Fruit fly (Drosophila melanogaster) whole organism, embryonic: ENCODE measurements around the gene CG31777.

Source experiments
- Abd-B ChIP-seq: fragments of 200-800 bp; sonication (Bioruptor generic); optimal IDR thresholded peaks from 2 replicates; lab custom pipeline; 2018; ENCODE audit warnings: missing biosample characterization, mild to moderate bottlenecking, missing genetic modification characterization, moderate library complexity
- Aef1 ChIP-seq: fragments of 200-800 bp; sonication (Bioruptor generic); IDR thresholded peaks from 3 replicates; pipeline ENCODE4 v1.3.6; 2022; ENCODE audit warnings: missing biosample characterization, missing genetic modification characterization
- Atf3 ChIP-seq: fragments of 200-800 bp; sonication (Bioruptor generic); optimal IDR thresholded peaks from 3 replicates; lab custom pipeline; 2016; ENCODE audit warnings: missing biosample characterization, missing genetic modification characterization
- BEAF-32 ChIP-seq: fragments of 200-800 bp; sonication (Bioruptor generic); optimal IDR thresholded peaks from 3 replicates; lab custom pipeline; 2017; ENCODE audit warnings: missing biosample characterization, missing genetic modification characterization, mild to moderate bottlenecking, moderate library complexity, missing genetic modification reagents
- CG10209 ChIP-seq: fragments of 200-800 bp; sonication (Bioruptor generic); optimal IDR thresholded peaks from 3 replicates; lab custom pipeline; 2017; ENCODE audit warnings: missing biosample characterization, mild to moderate bottlenecking, missing genetic modification characterization, missing genetic modification reagents
- CG10267 ChIP-seq: fragments of 200-800 bp; sonication (Bioruptor generic); optimal IDR thresholded peaks from 2 replicates; lab custom pipeline; 2018; ENCODE audit warnings: missing biosample characterization, mild to moderate bottlenecking, missing genetic modification characterization, moderate library complexity
- CG12391 ChIP-seq: fragments of 200-800 bp; sonication (Bioruptor generic); optimal IDR thresholded peaks from 3 replicates; lab custom pipeline; 2018; ENCODE audit warnings: missing biosample characterization, mild to moderate bottlenecking, missing genetic modification characterization, moderate library complexity
- CG12659 ChIP-seq: fragments of 200-800 bp; sonication (Bioruptor generic); optimal IDR thresholded peaks from 3 replicates; lab custom pipeline; 2017; ENCODE audit warnings: mild to moderate bottlenecking, missing biosample characterization, missing genetic modification reagents, missing genetic modification characterization
- CG14050 ChIP-seq: fragments of 200-800 bp; sonication (Bioruptor generic); IDR thresholded peaks from 3 replicates; pipeline ENCODE4 v1.3.6; 2022; ENCODE audit warnings: missing biosample characterization, missing genetic modification characterization
- CG14710 ChIP-seq: fragments of 200-800 bp; sonication (Bioruptor generic); optimal IDR thresholded peaks from 3 replicates; lab custom pipeline; 2019; ENCODE audit warnings: missing biosample characterization, mild to moderate bottlenecking, missing genetic modification characterization, moderate library complexity
- CG15514 ChIP-seq: fragments of 200-800 bp; sonication (Bioruptor generic); optimal IDR thresholded peaks from 3 replicates; lab custom pipeline; 2017; ENCODE audit warnings: missing biosample characterization, missing genetic modification characterization, mild to moderate bottlenecking, moderate library complexity, missing genetic modification reagents
- CG17361 ChIP-seq: fragments of 200-800 bp; sonication (Bioruptor generic); IDR thresholded peaks from 3 replicates; pipeline ENCODE4 v1.3.6; 2022; ENCODE audit warnings: missing biosample characterization, missing genetic modification characterization
- CG17385 ChIP-seq: fragments of 200-800 bp; sonication (Bioruptor generic); optimal IDR thresholded peaks from 3 replicates; lab custom pipeline; 2018; ENCODE audit warnings: missing biosample characterization, mild to moderate bottlenecking, missing genetic modification characterization
- CG18011 ChIP-seq: fragments of 200-800 bp; sonication (Bioruptor generic); optimal IDR thresholded peaks from 2 replicates; lab custom pipeline; 2017; ENCODE audit warnings: missing biosample characterization, missing genetic modification characterization, mild to moderate bottlenecking, moderate library complexity, missing genotype
- CG2116 ChIP-seq: fragments of 200-800 bp; sonication (Bioruptor generic); optimal IDR thresholded peaks from 3 replicates; lab custom pipeline; 2018; ENCODE audit warnings: missing biosample characterization, mild to moderate bottlenecking, missing genetic modification characterization
- CG30431 ChIP-seq: fragments of 200-800 bp; sonication (Bioruptor generic); optimal IDR thresholded peaks from 2 replicates; lab custom pipeline; 2017; ENCODE audit warnings: missing biosample characterization, missing genetic modification characterization
- CG3065 ChIP-seq: fragments of 200-800 bp; sonication (Bioruptor generic); optimal IDR thresholded peaks from 2 replicates; lab custom pipeline; 2016; ENCODE audit warnings: missing biosample characterization, missing genetic modification characterization
- CG3847 ChIP-seq: fragments of 200-800 bp; sonication (Bioruptor generic); IDR thresholded peaks from 2 replicates; pipeline ENCODE4 v1.3.6; 2022; ENCODE audit warnings: missing biosample characterization, missing genetic modification characterization
- CG4282 ChIP-seq: fragments of 200-800 bp; sonication (Bioruptor generic); optimal IDR thresholded peaks from 2 replicates; lab custom pipeline; 2016; ENCODE audit warnings: missing biosample characterization, missing genetic modification characterization
- CG4617 ChIP-seq: fragments of 200-800 bp; sonication (Bioruptor generic); optimal IDR thresholded peaks from 3 replicates; lab custom pipeline; 2016; ENCODE audit warnings: missing biosample characterization, missing genetic modification characterization, borderline replicate concordance
- CG4854 ChIP-seq: fragments of 200-800 bp; sonication (Bioruptor generic); optimal IDR thresholded peaks from 2 replicates; lab custom pipeline; 2016; ENCODE audit warnings: missing biosample characterization, missing genetic modification characterization, inconsistent platforms
- CG6254 ChIP-seq: fragments of 200-800 bp; sonication (Bioruptor generic); optimal IDR thresholded peaks from 3 replicates; lab custom pipeline; 2017; ENCODE audit warnings: mild to moderate bottlenecking, missing biosample characterization, missing genetic modification reagents, missing genetic modification characterization
- CTCF ChIP-seq: fragments of 200-800 bp; sonication (Bioruptor generic); optimal IDR thresholded peaks from 2 replicates; lab custom pipeline; 2017; ENCODE audit warnings: missing biosample characterization, mild to moderate bottlenecking, missing genetic modification characterization, moderate library complexity
- CoRest ChIP-seq: fragments of 200-800 bp; sonication (Bioruptor generic); optimal IDR thresholded peaks from 3 replicates; lab custom pipeline; 2018; ENCODE audit warnings: missing biosample characterization, mild to moderate bottlenecking, missing genetic modification characterization, moderate library complexity
- Dll ChIP-seq: fragments of 200-800 bp; sonication (Bioruptor generic); IDR thresholded peaks from 4 replicates; pipeline ENCODE4 v1.3.6; 2022; ENCODE audit warnings: missing biosample characterization, missing genetic modification characterization; ENCODE audit not compliant: partially characterized antibody
- Dp ChIP-seq: fragments of 200-800 bp; sonication (Bioruptor generic); optimal IDR thresholded peaks from 2 replicates; lab custom pipeline; 2018; ENCODE audit warnings: missing biosample characterization, mild to moderate bottlenecking, missing genetic modification characterization, moderate library complexity
- Dref ChIP-seq: fragments of 200-800 bp; sonication (Bioruptor generic); IDR thresholded peaks from 2 replicates; pipeline ENCODE4 v1.3.6; 2022; ENCODE audit warnings: missing biosample characterization, missing genetic modification characterization
- E2f1 ChIP-seq: fragments of 200-800 bp; sonication (Bioruptor generic); IDR thresholded peaks from 2 replicates; pipeline ENCODE4 v1.3.6; 2022; ENCODE audit warnings: missing biosample characterization, missing genetic modification characterization
- E2f2 ChIP-seq: fragments of 200-800 bp; sonication (Bioruptor generic); IDR thresholded peaks from 2 replicates; pipeline ENCODE4 v1.3.6; 2022; ENCODE audit warnings: missing biosample characterization, missing genetic modification characterization
- Hsf ChIP-seq: fragments of 200-800 bp; sonication (Bioruptor generic); optimal IDR thresholded peaks from 3 replicates; lab custom pipeline; 2016; ENCODE audit warnings: missing biosample characterization, missing genetic modification characterization
- Lhr ChIP-seq: fragments of 200-800 bp; sonication (Bioruptor generic); optimal IDR thresholded peaks from 3 replicates; lab custom pipeline; 2017; ENCODE audit warnings: mild to moderate bottlenecking, missing biosample characterization, missing genetic modification reagents, missing genetic modification characterization
- MBD-R2 ChIP-seq: fragments of 200-800 bp; sonication (Bioruptor generic); IDR thresholded peaks from 2 replicates; pipeline ENCODE4 v1.3.6; 2022; ENCODE audit warnings: missing biosample characterization, missing genetic modification characterization
- Meics ChIP-seq: fragments of 200-800 bp; sonication (Bioruptor generic); optimal IDR thresholded peaks from 2 replicates; lab custom pipeline; 2017; ENCODE audit warnings: missing biosample characterization, mild to moderate bottlenecking, missing genetic modification characterization
- Nf-YC ChIP-seq: fragments of 200-800 bp; optimal IDR thresholded peaks from 3 replicates; lab custom pipeline; 2019; ENCODE audit warnings: missing biosample characterization, mild to moderate bottlenecking, missing genetic modification characterization, moderate library complexity
- Sox100B ChIP-seq: fragments of 200-800 bp; sonication (Bioruptor generic); optimal IDR thresholded peaks from 3 replicates; lab custom pipeline; 2018; ENCODE audit warnings: missing biosample characterization, mild to moderate bottlenecking, missing genetic modification characterization
- amos ChIP-seq: fragments of 200-800 bp; sonication (Bioruptor generic); IDR thresholded peaks from 2 replicates; pipeline ENCODE4 v1.3.6; 2022; ENCODE audit warnings: missing biosample characterization, missing genetic modification characterization; ENCODE audit not compliant: partially characterized antibody
- crp ChIP-seq, 2 experiments: fragments of 200-800 bp; sonication (Bioruptor generic); optimal IDR thresholded peaks; 2 replicates in 1 of 2; 3 replicates in 1 of 2; lab custom pipeline; 2017; ENCODE audit warnings: missing biosample characterization in 2 of 2, missing genetic modification characterization in 2 of 2, mild to moderate bottlenecking in 1 of 2, moderate library complexity in 1 of 2
- eve ChIP-seq, 2 experiments: fragments of >200 bp; optimal IDR thresholded peaks; 2 replicates each; lab custom pipeline; 2017; ENCODE audit warnings: missing biosample characterization in 2 of 2, missing genetic modification characterization in 2 of 2
- ewg ChIP-seq: fragments of 200-800 bp; sonication (Bioruptor generic); optimal IDR thresholded peaks from 3 replicates; lab custom pipeline; 2017; ENCODE audit warnings: mild to moderate bottlenecking, missing biosample characterization, missing genetic modification reagents, missing genetic modification characterization
- gfzf ChIP-seq: fragments of 200-800 bp; sonication (Bioruptor generic); optimal IDR thresholded peaks from 2 replicates; lab custom pipeline; 2016; ENCODE audit warnings: missing biosample characterization, mild to moderate bottlenecking, missing genetic modification characterization, moderate library complexity
- her ChIP-seq: fragments of 200-800 bp; sonication (Bioruptor generic); optimal IDR thresholded peaks from 2 replicates; lab custom pipeline; 2016; ENCODE audit warnings: missing biosample characterization, missing genetic modification characterization
- nmo ChIP-seq: fragments of 200-800 bp; sonication (Bioruptor generic); optimal IDR thresholded peaks from 2 replicates; lab custom pipeline; 2018; ENCODE audit warnings: missing biosample characterization, mild to moderate bottlenecking, missing genetic modification characterization, moderate library complexity
- phol ChIP-seq: fragments of 200-800 bp; sonication (Bioruptor generic); optimal IDR thresholded peaks from 3 replicates; lab custom pipeline; 2018; ENCODE audit warnings: missing biosample characterization, mild to moderate bottlenecking, missing genetic modification characterization, moderate library complexity
- pzg ChIP-seq: fragments of 200-800 bp; sonication (Bioruptor generic); optimal IDR thresholded peaks from 3 replicates; lab custom pipeline; 2018; ENCODE audit warnings: missing biosample characterization, mild to moderate bottlenecking, missing genetic modification characterization, moderate library complexity
- sd ChIP-seq: fragments of 200-800 bp; sonication (Bioruptor generic); optimal IDR thresholded peaks from 3 replicates; lab custom pipeline; 2018; ENCODE audit warnings: missing biosample characterization, mild to moderate bottlenecking, missing genetic modification characterization, moderate library complexity
- sens ChIP-seq: fragments of 200-800 bp; sonication (Bioruptor generic); peaks from one replicate; lab custom pipeline; 2016; ENCODE audit warnings: missing biosample characterization, missing genetic modification characterization
- slbo ChIP-seq: fragments of 200-800 bp; sonication (Bioruptor generic); IDR thresholded peaks from 2 replicates; pipeline ENCODE4 v1.3.6; 2022; ENCODE audit warnings: missing biosample characterization, missing genetic modification characterization
- sqz ChIP-seq: fragments of 200-800 bp; sonication (Bioruptor generic); optimal IDR thresholded peaks from 3 replicates; lab custom pipeline; 2018; ENCODE audit warnings: missing biosample characterization, mild to moderate bottlenecking, missing genetic modification characterization
- sug ChIP-seq: fragments of 200-800 bp; optimal IDR thresholded peaks from 2 replicates; lab custom pipeline; 2019; ENCODE audit warnings: missing biosample characterization, mild to moderate bottlenecking, missing genetic modification characterization, moderate library complexity
- vvl ChIP-seq: fragments of 200-800 bp; sonication (Bioruptor generic); IDR thresholded peaks from 2 replicates; pipeline ENCODE4 v1.3.6; 2022; ENCODE audit warnings: missing biosample characterization, missing genetic modification characterization

Gene CG31777

DNA sequence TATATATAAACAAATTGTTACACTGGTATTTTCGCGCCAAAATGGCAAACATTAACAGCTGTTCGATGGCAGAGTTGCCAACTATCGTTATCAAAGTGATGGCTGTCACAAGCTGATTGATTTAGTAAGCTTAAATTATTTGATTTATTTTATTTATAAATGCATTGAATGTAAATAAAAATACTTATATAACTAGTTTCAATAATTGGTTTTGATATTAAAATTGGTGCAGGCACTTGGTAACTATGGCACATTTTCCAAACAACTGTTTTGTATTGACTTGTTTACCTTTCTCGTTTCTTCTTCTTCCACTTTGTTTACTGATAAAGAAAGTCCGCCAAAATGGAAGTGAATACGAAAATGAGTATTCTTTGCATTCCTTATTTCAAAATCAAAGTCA lies 4.8 kb upstream of the CG31777 start, which contains the start of gene cutlet:
cutlet (minus strand) TSS at position 84 of the 400 bp plus-strand sequence.
- peak; percentile 3 for TF ChIP-seq CG2116 (GFP tag; lab: Kevin White, UChicago)
- TF ChIP-seq CTCF (GFP tag; lab: Kevin White, UChicago) = peak; percentile 6
- no peak for TF ChIP-seq CG12391 (tag; lab: Kevin White, UChicago)
- peak; percentile 99 for TF ChIP-seq phol (tag; lab: Kevin White, UChicago)
- peak; percentile 6 for TF ChIP-seq CG10267 (tag; lab: Kevin White, UChicago)
- TF ChIP-seq MBD-R2 = peak; percentile 92
- peak; percentile 48 for TF ChIP-seq BEAF-32 (GFP tag; lab: Kevin White, UChicago)
- peak; percentile 85 for TF ChIP-seq Dp (GFP tag; lab: Kevin White, UChicago)
- TF ChIP-seq nmo (GFP tag; lab: Kevin White, UChicago) = peak; percentile 24
- no peak for TF ChIP-seq slbo (GFP tag; lab: Robert Waterston, UW)
- TF ChIP-seq sens = peak; percentile 63
- peak; percentile 75 for TF ChIP-seq CG17385 (GFP tag; lab: Kevin White, UChicago)
- TF ChIP-seq sug (tag; lab: Kevin White, UChicago) = peak; percentile 25
- 0 out of 3 replicates have a peak, but pooled peaks have one; percentile 8 for TF ChIP-seq CG17361
- TF ChIP-seq Dll = peak; percentile 23; the same call in 1 of the 4 replicates
- peak; percentile 97 for TF ChIP-seq CG18011
- peak; percentile 25 for TF ChIP-seq gfzf (GFP tag; lab: Kevin White, UChicago)
- TF ChIP-seq crp (GFP tag; optimal IDR thresholded peaks at IDR 0.05; lab: Kevin White, UChicago) = peak; percentile 81 to 97
- no peak for TF ChIP-seq sqz (GFP tag; lab: Kevin White, UChicago)
- no peak for TF ChIP-seq CG10209 (GFP tag; lab: Kevin White, UChicago)
- peak; percentile 6 for TF ChIP-seq CG4617
- peak; percentile 5 for TF ChIP-seq Lhr (GFP tag; lab: Kevin White, UChicago)
- TF ChIP-seq Meics = peak; percentile 40
- peak; percentile 57 for TF ChIP-seq CG3847 (GFP tag; lab: Robert Waterston, UW)
- peak; percentile 44 for TF ChIP-seq Sox100B
- peak; percentile 86 for TF ChIP-seq E2f1 (GFP tag; lab: Robert Waterston, UW)
- TF ChIP-seq CG14050 (GFP tag; lab: Robert Waterston, UW) = no peak
- no peak for TF ChIP-seq ewg (GFP tag; lab: Kevin White, UChicago)
- peak; percentile 16 for TF ChIP-seq Nf-YC (tag; lab: Kevin White, UChicago)
- peak in 1 of 2 experiments; percentile 27 for TF ChIP-seq eve (GFP tag; optimal IDR thresholded peaks at IDR 0.05; lab: Kevin White, UChicago)
- TF ChIP-seq sd (tag; lab: Kevin White, UChicago) = peak; percentile 74
- peak; percentile 85 for TF ChIP-seq CG4854 (GFP tag; lab: Kevin White, UChicago)
- TF ChIP-seq CoRest (tag; lab: Kevin White, UChicago) = peak; percentile 31
- no peak for TF ChIP-seq CG4282
- 0 out of 2 replicates have a peak, but pooled peaks have one; percentile 23 for TF ChIP-seq vvl (GFP tag; lab: Robert Waterston, UW)
- TF ChIP-seq her (GFP tag; lab: Kevin White, UChicago) = no peak
- TF ChIP-seq pzg = peak; percentile 63
- TF ChIP-seq Atf3 = no peak
- no peak for TF ChIP-seq Aef1
- TF ChIP-seq Hsf (GFP tag; lab: Kevin White, UChicago) = no peak
- no peak for TF ChIP-seq CG3065
- no peak for TF ChIP-seq CG6254 (GFP tag; lab: Kevin White, UChicago)
- peak; percentile 34 for TF ChIP-seq CG12659 (GFP tag; lab: Kevin White, UChicago)
- TF ChIP-seq CG14710 (tag; lab: Kevin White, UChicago) = peak; percentile 31
- peak; percentile 37 for TF ChIP-seq Dref (GFP tag; lab: Robert Waterston, UW)
- peak; percentile 22 for TF ChIP-seq Abd-B (GFP tag; lab: Kevin White, UChicago)
- peak; percentile 91 for TF ChIP-seq E2f2 (GFP tag; lab: Robert Waterston, UW)
- TF ChIP-seq CG15514 (GFP tag; lab: Kevin White, UChicago) = peak; percentile 33
- no peak for TF ChIP-seq CG30431
- peak; percentile 22; the same call in 1 of the 2 replicates for TF ChIP-seq amos (GFP tag; lab: Robert Waterston, UW)
